Fruit fly (Drosophila melanogaster) whole organism, embryonic: ENCODE measurements around the gene CG43085.

Experiments used
- Aef1 ChIP-seq: fragments of 200-800 bp; sonication (Bioruptor generic); IDR thresholded peaks from 3 replicates; pipeline ENCODE4 v1.3.6; 2022; ENCODE audit warnings: missing biosample characterization, missing genetic modification characterization
- Atf6 ChIP-seq: fragments of 200-800 bp; sonication (Bioruptor generic); IDR thresholded peaks from 2 replicates; pipeline ENCODE4 v1.3.6; 2022; ENCODE audit warnings: missing biosample characterization, missing genetic modification characterization
- BEAF-32 ChIP-seq: fragments of 200-800 bp; sonication (Bioruptor generic); optimal IDR thresholded peaks from 3 replicates; lab custom pipeline; 2017; ENCODE audit warnings: missing biosample characterization, missing genetic modification characterization, mild to moderate bottlenecking, moderate library complexity, missing genetic modification reagents
- Blimp-1 ChIP-seq: fragments of 200-800 bp; sonication (Bioruptor generic); optimal IDR thresholded peaks from 3 replicates; lab custom pipeline; 2018; ENCODE audit warnings: missing biosample characterization, missing genetic modification characterization, mild to moderate bottlenecking, moderate library complexity, missing genetic modification reagents
- CG11504 ChIP-seq: fragments of 200-800 bp; sonication (Bioruptor generic); optimal IDR thresholded peaks from 3 replicates; lab custom pipeline; 2019; ENCODE audit warnings: missing biosample characterization, mild to moderate bottlenecking, missing genetic modification characterization, moderate library complexity
- CG12744 ChIP-seq: fragments of 200-800 bp; sonication (Bioruptor generic); optimal IDR thresholded peaks from 2 replicates; lab custom pipeline; 2016; ENCODE audit warnings: missing biosample characterization, missing genetic modification characterization
- CG15269 ChIP-seq: fragments of 200-800 bp; sonication (Bioruptor generic); optimal IDR thresholded peaks from 2 replicates; lab custom pipeline; 2018; ENCODE audit warnings: missing biosample characterization, mild to moderate bottlenecking, missing genetic modification characterization, moderate library complexity
- CG17186 ChIP-seq: fragments of 200-800 bp; sonication (Bioruptor generic); optimal IDR thresholded peaks from 3 replicates; lab custom pipeline; 2017; ENCODE audit warnings: missing biosample characterization, missing genetic modification reagents, missing genetic modification characterization
- CG17912 ChIP-seq: fragments of 200-800 bp; sonication (Bioruptor generic); optimal IDR thresholded peaks from 2 replicates; lab custom pipeline; 2018; ENCODE audit warnings: missing biosample characterization, mild to moderate bottlenecking, missing genetic modification characterization
- CG2120 ChIP-seq: fragments of 200-800 bp; sonication (Bioruptor generic); optimal IDR thresholded peaks from 3 replicates; lab custom pipeline; 2016; ENCODE audit warnings: missing biosample characterization, missing genetic modification characterization
- CG2678 ChIP-seq: fragments of 200-800 bp; sonication (Bioruptor generic); optimal IDR thresholded peaks from 3 replicates; lab custom pipeline; 2019; ENCODE audit warnings: missing biosample characterization, mild to moderate bottlenecking, missing genetic modification characterization, moderate library complexity
- CG30403 ChIP-seq: fragments of 200-800 bp; sonication (Bioruptor generic); optimal IDR thresholded peaks from 3 replicates; lab custom pipeline; 2016; ENCODE audit warnings: missing biosample characterization, missing genetic modification characterization
- CG32532 ChIP-seq: fragments of 200-800 bp; sonication (Bioruptor generic); IDR thresholded peaks from 2 replicates; pipeline ENCODE4 v1.3.6; 2022; ENCODE audit warnings: missing biosample characterization, missing genetic modification characterization
- CG32772 ChIP-seq: fragments of 200-800 bp; sonication (Bioruptor generic); IDR thresholded peaks from 2 replicates; pipeline ENCODE4 v1.3.6; 2022; ENCODE audit warnings: missing biosample characterization, missing genetic modification characterization
- CG6272 ChIP-seq: fragments of 200-800 bp; sonication (Bioruptor generic); IDR thresholded peaks from 2 replicates; pipeline ENCODE4 v1.3.6; 2022; ENCODE audit warnings: missing biosample characterization, missing genetic modification characterization
- CG6654 ChIP-seq: fragments of 200-800 bp; sonication (Bioruptor generic); optimal IDR thresholded peaks from 2 replicates; lab custom pipeline; 2017; ENCODE audit warnings: missing biosample characterization, mild to moderate bottlenecking, missing genetic modification characterization
- CG7839 ChIP-seq: fragments of 200-800 bp; sonication (Bioruptor generic); optimal IDR thresholded peaks from 3 replicates; lab custom pipeline; 2018; ENCODE audit warnings: missing biosample characterization, mild to moderate bottlenecking, missing genetic modification characterization, moderate library complexity
- CTCF ChIP-seq: fragments of 200-800 bp; sonication (Bioruptor generic); optimal IDR thresholded peaks from 2 replicates; lab custom pipeline; 2017; ENCODE audit warnings: missing biosample characterization, mild to moderate bottlenecking, missing genetic modification characterization, moderate library complexity
- CoRest ChIP-seq: fragments of 200-800 bp; sonication (Bioruptor generic); optimal IDR thresholded peaks from 3 replicates; lab custom pipeline; 2018; ENCODE audit warnings: missing biosample characterization, mild to moderate bottlenecking, missing genetic modification characterization, moderate library complexity
- Drgx ChIP-seq: fragments of 200-800 bp; sonication (Bioruptor generic); IDR thresholded peaks from 2 replicates; pipeline ENCODE4 v1.3.6; 2022; ENCODE audit warnings: missing biosample characterization, missing genetic modification characterization
- Eip74EF ChIP-seq, 2 experiments: fragments of 200-800 bp in 1 of 2; fragments of >200 bp in 1 of 2; sonication (Bioruptor generic) in 1 of 2; optimal IDR thresholded peaks; 2 replicates each; lab custom pipeline; 2017 to 2019; ENCODE audit warnings: missing biosample characterization in 2 of 2, missing genetic modification characterization in 2 of 2, mild to moderate bottlenecking in 1 of 2, moderate library complexity in 1 of 2
- Ets65A ChIP-seq: fragments of 200-800 bp; sonication (Bioruptor generic); peaks from one replicate; lab custom pipeline; 2016; ENCODE audit warnings: missing biosample characterization, missing genetic modification characterization
- HmgD ChIP-seq: fragments of 200-800 bp; sonication (Bioruptor generic); optimal IDR thresholded peaks from 3 replicates; lab custom pipeline; 2016; ENCODE audit warnings: missing biosample characterization, missing genetic modification characterization
- Hr78 ChIP-seq, 2 experiments: fragments of 200-800 bp in 1 of 2; fragments of >200 bp in 1 of 2; sonication (Bioruptor generic) in 1 of 2; optimal IDR thresholded peaks; 2 replicates each; lab custom pipeline; 2017 to 2019; ENCODE audit warnings: missing biosample characterization in 2 of 2, missing genetic modification characterization in 2 of 2, mild to moderate bottlenecking in 1 of 2, moderate library complexity in 1 of 2
- Hsf ChIP-seq: fragments of 200-800 bp; sonication (Bioruptor generic); optimal IDR thresholded peaks from 3 replicates; lab custom pipeline; 2016; ENCODE audit warnings: missing biosample characterization, missing genetic modification characterization
- Lpt ChIP-seq: fragments of >200 bp; optimal IDR thresholded peaks from 2 replicates; lab custom pipeline; 2018; ENCODE audit warnings: missing biosample characterization, missing genetic modification characterization
- Med ChIP-seq: fragments of 200-800 bp; sonication (Bioruptor generic); peaks from one replicate; lab custom pipeline; 2016; ENCODE audit warnings: missing biosample characterization, missing genetic modification characterization, mild to moderate bottlenecking, inconsistent platforms, moderate library complexity
- Myb ChIP-seq: fragments of 200-800 bp; sonication (Bioruptor generic); optimal IDR thresholded peaks from 2 replicates; lab custom pipeline; 2016; ENCODE audit warnings: missing biosample characterization, missing genetic modification characterization
- Sox100B ChIP-seq: fragments of 200-800 bp; sonication (Bioruptor generic); optimal IDR thresholded peaks from 3 replicates; lab custom pipeline; 2018; ENCODE audit warnings: missing biosample characterization, mild to moderate bottlenecking, missing genetic modification characterization
- Sox102F ChIP-seq: fragments of 200-800 bp; sonication (Bioruptor generic); optimal IDR thresholded peaks from 2 replicates; lab custom pipeline; 2018; ENCODE audit warnings: missing biosample characterization, mild to moderate bottlenecking, missing genetic modification characterization, moderate library complexity
- Sry-δ ChIP-seq: fragments of 200-800 bp; sonication (Bioruptor generic); optimal IDR thresholded peaks from 2 replicates; lab custom pipeline; 2016; ENCODE audit warnings: missing biosample characterization, missing genetic modification characterization
- ase ChIP-seq: fragments of 200-800 bp; sonication (Bioruptor generic); IDR thresholded peaks from 3 replicates; pipeline ENCODE4 v1.3.6; 2022; ENCODE audit warnings: missing biosample characterization, missing genetic modification characterization
- bab2 ChIP-seq: fragments of 200-800 bp; sonication (Bioruptor generic); optimal IDR thresholded peaks from 2 replicates; lab custom pipeline; 2016; ENCODE audit warnings: missing biosample characterization, missing genetic modification characterization
- bcd ChIP-seq: fragments of 200-800 bp; sonication (Bioruptor generic); optimal IDR thresholded peaks from 2 replicates; lab custom pipeline; 2017; ENCODE audit warnings: missing biosample characterization, mild to moderate bottlenecking, missing genetic modification characterization
- cg ChIP-seq: fragments of 200-800 bp; sonication (Bioruptor generic); optimal IDR thresholded peaks from 3 replicates; lab custom pipeline; 2019; ENCODE audit warnings: missing biosample characterization, mild to moderate bottlenecking, missing genetic modification characterization, moderate library complexity
- chinmo ChIP-seq: fragments of 200-800 bp; sonication (Bioruptor generic); IDR thresholded peaks from 4 replicates; pipeline ENCODE4 v1.3.6; 2022; ENCODE audit warnings: missing biosample characterization, missing genetic modification characterization; ENCODE audit not compliant: partially characterized antibody
- da ChIP-seq: fragments of 200-800 bp; sonication (Bioruptor generic); optimal IDR thresholded peaks from 2 replicates; lab custom pipeline; 2016; ENCODE audit warnings: missing biosample characterization, missing genetic modification characterization
- ftz-f1 ChIP-seq: fragments of 200-800 bp; sonication (Bioruptor generic); optimal IDR thresholded peaks from 2 replicates; lab custom pipeline; 2016; ENCODE audit warnings: missing biosample characterization, missing genetic modification characterization
- gem ChIP-seq: fragments of 200-800 bp; sonication (Bioruptor generic); optimal IDR thresholded peaks from 2 replicates; lab custom pipeline; 2019; ENCODE audit warnings: missing biosample characterization, mild to moderate bottlenecking, missing genetic modification characterization, moderate library complexity
- mld ChIP-seq: fragments of 200-800 bp; sonication (Bioruptor generic); IDR thresholded peaks from 3 replicates; pipeline ENCODE4 v1.3.6; 2022; ENCODE audit warnings: missing biosample characterization, missing genetic modification characterization; ENCODE audit not compliant: partially characterized antibody
- phol ChIP-seq: fragments of 200-800 bp; sonication (Bioruptor generic); optimal IDR thresholded peaks from 3 replicates; lab custom pipeline; 2018; ENCODE audit warnings: missing biosample characterization, mild to moderate bottlenecking, missing genetic modification characterization, moderate library complexity
- prd ChIP-seq, 3 experiments: fragments of >200 bp in 2 of 3; fragments of 200-800 bp in 1 of 3; sonication (Bioruptor generic) in 1 of 3; optimal IDR thresholded peaks in 2 of 3; IDR thresholded peaks in 1 of 3; 2 replicates in 2 of 3; 3 replicates in 1 of 3; pipeline versions ENCODE4 v1.3.6 to Lab custom; 2017 to 2022; ENCODE audit warnings: missing biosample characterization in 1 of 3, missing genetic modification characterization in 1 of 3
- rib ChIP-seq: fragments of 200-800 bp; sonication (Bioruptor generic); IDR thresholded peaks from 2 replicates; pipeline ENCODE4 v1.3.6; 2022; ENCODE audit warnings: missing biosample characterization, missing genetic modification characterization
- schlank ChIP-seq: fragments of 200-800 bp; sonication (Bioruptor generic); optimal IDR thresholded peaks from 2 replicates; lab custom pipeline; 2018; ENCODE audit warnings: missing biosample characterization, mild to moderate bottlenecking, missing genetic modification characterization
- tx ChIP-seq: fragments of 200-800 bp; sonication (Bioruptor generic); optimal IDR thresholded peaks from 2 replicates; lab custom pipeline; 2016; ENCODE audit warnings: missing biosample characterization, missing genetic modification characterization
- vvl ChIP-seq: fragments of 200-800 bp; sonication (Bioruptor generic); IDR thresholded peaks from 2 replicates; pipeline ENCODE4 v1.3.6; 2022; ENCODE audit warnings: missing biosample characterization, missing genetic modification characterization
- zen ChIP-seq: fragments of 200-800 bp; sonication (Bioruptor generic); optimal IDR thresholded peaks from 3 replicates; lab custom pipeline; 2018; ENCODE audit warnings: missing biosample characterization, mild to moderate bottlenecking, missing genetic modification characterization, moderate library complexity

The CG43085 gene

dm6 chr3L:17604891-17605290, 41.6 kb downstream of the CG43085 start (continued):
- TF ChIP-seq Aef1 (GFP tag; lab: Robert Waterston, UW) = peak; percentile 44; the same call in 1 of the 3 replicates
- peak; percentile 92 for TF ChIP-seq ftz-f1 (GFP tag; lab: Kevin White, UChicago)
- TF ChIP-seq HmgD (GFP tag; lab: Kevin White, UChicago) = no peak
- no peak for TF ChIP-seq BEAF-32 (GFP tag; lab: Kevin White, UChicago)
- TF ChIP-seq CG17912 = no peak
- no peak for TF ChIP-seq CG2678 (tag; lab: Kevin White, UChicago)

- no peak for TF ChIP-seq CG17186 (GFP tag; lab: Kevin White, UChicago)
- TF ChIP-seq Blimp-1 = peak; percentile 2
- peak; percentile 75 for TF ChIP-seq Drgx
- peak; percentile 35 for TF ChIP-seq CG2678 (tag; lab: Kevin White, UChicago)
- TF ChIP-seq CG11504 (tag; lab: Kevin White, UChicago) = peak; percentile 49
- no peak for TF ChIP-seq Lpt
- TF ChIP-seq CoRest (tag; lab: Kevin White, UChicago) = peak; percentile 0
- TF ChIP-seq bab2 (GFP tag; lab: Kevin White, UChicago) = no peak
- TF ChIP-seq vvl (GFP tag; lab: Robert Waterston, UW) = 0 out of 2 replicates have a peak, but pooled peaks have one; percentile 18
- peak; percentile 56 for TF ChIP-seq cg
- TF ChIP-seq ase (GFP tag; lab: Robert Waterston, UW) = no peak
- TF ChIP-seq Ets65A (GFP tag; lab: Kevin White, UChicago) = peak; percentile 38
- TF ChIP-seq Hr78 (GFP tag; optimal IDR thresholded peaks at IDR 0.05; lab: Kevin White, UChicago) = peak in 1 of 2 experiments; percentile 9
- no peak for TF ChIP-seq phol (tag; lab: Kevin White, UChicago)
- peak; percentile 61 for TF ChIP-seq Med
- TF ChIP-seq mld (GFP tag; lab: Robert Waterston, UW) = no peak
- TF ChIP-seq CG2120 (GFP tag; lab: Kevin White, UChicago) = peak; percentile 15
- TF ChIP-seq chinmo (GFP tag; lab: Robert Waterston, UW) = peak; percentile 96
- peak; percentile 7 for TF ChIP-seq CG15269 (tag; lab: Kevin White, UChicago)
- peak; percentile 24 for TF ChIP-seq ftz-f1 (GFP tag; lab: Kevin White, UChicago)
- TF ChIP-seq Sox102F (GFP tag; lab: Kevin White, UChicago) = peak; percentile 5
- TF ChIP-seq Eip74EF (GFP tag; optimal IDR thresholded peaks at IDR 0.05; lab: Kevin White, UChicago) = peak in 1 of 2 experiments; percentile 39
- 0 out of 2 replicates have a peak, but pooled peaks have one; percentile 41 for TF ChIP-seq rib
- TF ChIP-seq tx (GFP tag; lab: Kevin White, UChicago) = no peak
- peak; percentile 19 for TF ChIP-seq gem (tag; lab: Kevin White, UChicago)
- TF ChIP-seq bcd (GFP tag; lab: Kevin White, UChicago) = peak; percentile 6
- peak; percentile 16 for TF ChIP-seq CG30403
- TF ChIP-seq CG7839 = peak; percentile 29
- peak; percentile 27 for TF ChIP-seq Sox100B (GFP tag; lab: Kevin White, UChicago)
These were observed 42.8 kb downstream of the CG43085 start for dm6 chr3L:17603528-17604414.

dm6 chr3L:17596897-17597296, 49.6 kb downstream of the CG43085 start:
- TF ChIP-seq Hsf (GFP tag; lab: Kevin White, UChicago) (peak; percentile 20), CG32772 (GFP tag; lab: Robert Waterston, UW) (no peak), Myb (GFP tag; lab: Kevin White, UChicago) (peak; percentile 63), da (GFP tag; lab: Kevin White, UChicago) (no peak), CG12744 (GFP tag; lab: Kevin White, UChicago) (peak; percentile 18), CG6654 (peak; percentile 99), prd (optimal IDR thresholded peaks at IDR 0.05; lab: Kevin White, UChicago) (peak in 1 of 2 experiments; percentile 34), prd (GFP tag; IDR thresholded peaks at IDR 0.05; lab: Robert Waterston, UW) (no peak), zen (tag; lab: Kevin White, UChicago) (peak; percentile 69), schlank (no peak), CG6272 (GFP tag; lab: Robert Waterston, UW) (no peak), CTCF (GFP tag; lab: Kevin White, UChicago) (peak; percentile 96), Atf6 (no peak), Sry-δ (GFP tag; lab: Kevin White, UChicago) (peak; percentile 26), CG32532 (GFP tag; lab: Robert Waterston, UW) (0 out of 2 replicates have a peak, but pooled peaks have one; percentile 13)
